Worm (Caenorhabditis elegans) whole organism, mixed stage, embryonic: ENCODE measurements around the gene F28C6.5.

Experiments
- blmp-1 ChIP-seq: fragments of 150-350 bp; optimal IDR thresholded peaks from 2 replicates; lab custom pipeline; 2014; ENCODE audit warnings: missing biosample characterization, missing genetic modification characterization
- elt-1 ChIP-seq: sonication (generic microtip); optimal IDR thresholded peaks from 2 replicates; lab custom pipeline; 2017; ENCODE audit warnings: missing genetic modification characterization, mild to moderate bottlenecking, missing compliant biosample characterization, antibody characterized with exemption, moderate library complexity, borderline replicate concordance; ENCODE audit not compliant: insufficient read depth
- elt-3 ChIP-seq: fragments of 150-350 bp; optimal IDR thresholded peaks from 2 replicates; lab custom pipeline; 2014; ENCODE audit warnings: missing biosample characterization, missing genetic modification characterization
- nhr-2 ChIP-seq: fragments of 150-350 bp; optimal IDR thresholded peaks from 2 replicates; lab custom pipeline; 2014; ENCODE audit warnings: missing biosample characterization, missing genetic modification characterization
- nhr-237 ChIP-seq: fragments of 150-350 bp; optimal IDR thresholded peaks from 2 replicates; lab custom pipeline; 2014; ENCODE audit warnings: missing biosample characterization, missing genetic modification characterization
- nhr-28 ChIP-seq: fragments of 150-350 bp; optimal IDR thresholded peaks from 2 replicates; lab custom pipeline; 2014; ENCODE audit warnings: missing biosample characterization, missing genetic modification characterization
- nhr-76 ChIP-seq: sonication (generic microtip); optimal IDR thresholded peaks from 2 replicates; lab custom pipeline; 2017; ENCODE audit warnings: missing biosample characterization, missing genetic modification characterization
- snpc-4 ChIP-seq: fragments of 150-350 bp; optimal IDR thresholded peaks from 2 replicates; lab custom pipeline; 2014; ENCODE audit warnings: missing biosample characterization, missing genetic modification characterization

DNA sequence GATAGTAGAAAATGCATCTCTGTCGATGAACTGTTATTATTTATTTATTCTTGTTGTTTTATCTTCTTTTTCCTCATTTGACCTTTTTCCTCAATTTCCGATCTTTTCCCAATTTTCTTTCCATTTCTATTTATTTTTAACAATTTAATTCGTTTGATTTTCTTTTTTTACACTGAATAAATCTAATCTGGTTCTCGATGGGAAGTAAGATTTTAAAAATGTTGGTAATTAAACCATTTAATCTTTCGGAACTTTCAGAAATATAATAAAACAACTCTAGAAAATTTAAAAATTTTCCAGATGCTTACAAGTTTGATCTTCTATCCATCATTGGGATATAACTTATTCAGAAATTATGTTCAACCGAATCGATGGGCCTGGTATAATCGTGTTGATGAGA is 7.2 kb downstream of the F28C6.5 start, which contains the start of gene F28C6.8:
- TF ChIP-seq nhr-237 (tag; lab: Kevin White, UChicago) (no peak), nhr-28 (no peak), snpc-4 (tag; lab: Kevin White, UChicago) (no peak), elt-3 (no peak), nhr-76 (tag; lab: Kevin White, UChicago) (no peak), nhr-2 (tag; lab: Kevin White, UChicago) (no peak), blmp-1 (no peak), elt-1 (tag; lab: Kevin White, UChicago) (no peak)
